Fruit fly (Drosophila melanogaster): ENCODE data around the gene Sf3a2.

Gene Sf3a2

dm6 chr3L:12808421-12808820 lies 5.4 kb downstream of the Sf3a2 start, which contains the start of gene CG32110:
Gene CG32110, plus strand, starts transcription at chr3L:12808721.
- no peak for TF ChIP-seq CG6276 (GFP tag; optimal IDR thresholded peaks at IDR 0.05)
- TF ChIP-seq CG11294 (GFP tag; IDR thresholded peaks at IDR 0.05) = no peak
- TF ChIP-seq CG6792 (GFP tag; optimal IDR thresholded peaks at IDR 0.05) = no peak
- TF ChIP-seq Gug (GFP tag; IDR thresholded peaks at IDR 0.05) = no peak
- TF ChIP-seq CG7368 (GFP tag; optimal IDR thresholded peaks at IDR 0.05) = no peak
- TF ChIP-seq svp (GFP tag) = no peak

- TF ChIP-seq CG16779 (tag; optimal IDR thresholded peaks at IDR 0.05) = peak; percentile 16
- no peak for TF ChIP-seq ss (GFP tag; optimal IDR thresholded peaks at IDR 0.05)
- no peak for TF ChIP-seq dac (GFP tag; optimal IDR thresholded peaks at IDR 0.05)
- TF ChIP-seq eg (GFP tag; IDR thresholded peaks at IDR 0.05) = peak; percentile 72; the same call in 2 of the 3 replicates
- no peak for TF ChIP-seq Ets21C (GFP tag; optimal IDR thresholded peaks at IDR 0.05)
- peak; percentile 54 for TF ChIP-seq topi (GFP tag; optimal IDR thresholded peaks at IDR 0.05)
- TF ChIP-seq cyc (GFP tag; optimal IDR thresholded peaks at IDR 0.05) = peak; percentile 33
- peak; percentile 34 for TF ChIP-seq Eip75B (GFP tag; optimal IDR thresholded peaks at IDR 0.05)
- peak; percentile 13 for TF ChIP-seq Blimp-1 (GFP tag; optimal IDR thresholded peaks at IDR 0.05)
- TF ChIP-seq Sox102F (GFP tag; optimal IDR thresholded peaks at IDR 0.05) = peak; percentile 71
- peak; percentile 54 for TF ChIP-seq dsx (GFP tag; optimal IDR thresholded peaks at IDR 0.05; ENCODE audit: poor library complexity, severe bottlenecking)
- peak; percentile 56 for TF ChIP-seq Met (GFP tag; optimal IDR thresholded peaks at IDR 0.05)
- no peak for TF ChIP-seq CG1621 (tag; optimal IDR thresholded peaks at IDR 0.05)
- no peak for TF ChIP-seq CG11902 (GFP tag; optimal IDR thresholded peaks at IDR 0.05)
- TF ChIP-seq CG9139 (GFP tag; optimal IDR thresholded peaks at IDR 0.05) = no peak
- TF ChIP-seq Hr4 (GFP tag; optimal IDR thresholded peaks at IDR 0.05) = peak; percentile 66
- TF ChIP-seq achi (GFP tag; optimal IDR thresholded peaks at IDR 0.05) = peak; percentile 67
- peak; percentile 67 for TF ChIP-seq CG8632 (GFP tag; optimal IDR thresholded peaks at IDR 0.05)
- peak; percentile 50 for TF ChIP-seq Eip93F (GFP tag; optimal IDR thresholded peaks at IDR 0.05)
- peak; percentile 60 for TF ChIP-seq esn (GFP tag; optimal IDR thresholded peaks at IDR 0.05)
- TF ChIP-seq salr (GFP tag; optimal IDR thresholded peaks at IDR 0.05) = no peak
- peak; percentile 57 for TF ChIP-seq CG6792 (GFP tag; optimal IDR thresholded peaks at IDR 0.05)
- peak; percentile 85 for TF ChIP-seq CG6163 (GFP tag; IDR thresholded peaks at IDR 0.05)
- TF ChIP-seq CG3919 (GFP tag; optimal IDR thresholded peaks at IDR 0.05) = no peak
- TF ChIP-seq Hr39 (GFP tag; optimal IDR thresholded peaks at IDR 0.05) = peak; percentile 18
- no peak for TF ChIP-seq CG32006 (GFP tag; optimal IDR thresholded peaks at IDR 0.05)
- TF ChIP-seq CG31627 (GFP tag; optimal IDR thresholded peaks at IDR 0.05) = peak; percentile 25
- peak; percentile 86 for TF ChIP-seq Eip78C (GFP tag)
- TF ChIP-seq CG10631 (GFP tag; optimal IDR thresholded peaks at IDR 0.05) = peak; percentile 56
- no peak for TF ChIP-seq CG6854 (GFP tag; optimal IDR thresholded peaks at IDR 0.05)
- peak; percentile 69 for TF ChIP-seq CG15336 (GFP tag; IDR thresholded peaks at IDR 0.05)
- peak; percentile 54 for TF ChIP-seq acj6 (GFP tag; optimal IDR thresholded peaks at IDR 0.05)
- TF ChIP-seq CG3032 (tag; optimal IDR thresholded peaks at IDR 0.05) = peak; percentile 60
- peak; percentile 62 for TF ChIP-seq CG34406 (GFP tag; optimal IDR thresholded peaks at IDR 0.05)
- TF ChIP-seq OdsH (GFP tag; optimal IDR thresholded peaks at IDR 0.05) = peak; percentile 55
- TF ChIP-seq fd85E (GFP tag; optimal IDR thresholded peaks at IDR 0.05) = peak; percentile 51
- TF ChIP-seq CG6808 (GFP tag; optimal IDR thresholded peaks at IDR 0.05) = no peak
- peak; percentile 82 for TF ChIP-seq Sox14 (GFP tag; optimal IDR thresholded peaks at IDR 0.05)
- peak; percentile 30 for TF ChIP-seq lz (GFP tag; optimal IDR thresholded peaks at IDR 0.05)
- TF ChIP-seq Lpt (GFP tag; optimal IDR thresholded peaks at IDR 0.05) = peak; percentile 43
- TF ChIP-seq Ets96B (tag; optimal IDR thresholded peaks at IDR 0.05) = peak; percentile 59
- peak; percentile 66; the same call in 2 of the 3 replicates for TF ChIP-seq CG8119 (GFP tag; IDR thresholded peaks at IDR 0.05)
- no peak for TF ChIP-seq CG6276 (GFP tag; optimal IDR thresholded peaks at IDR 0.05)
- TF ChIP-seq CG7368 (GFP tag; optimal IDR thresholded peaks at IDR 0.05) = peak; percentile 57
These were observed 7.5 kb downstream of the Sf3a2 start for dm6 chr3L:12806290-12806743.
